Worm (Caenorhabditis elegans): ENCODE data around the gene C06A8.6.

C06A8.6 gene

ce11 chrII:7776232-7776631, 3.9 kb downstream of the C06A8.6 start:
- TF ChIP-seq egl-27 (tag; optimal IDR thresholded peaks at IDR 0.05) (no peak), nhr-23 (tag; optimal IDR thresholded peaks at IDR 0.05) (peak; percentile 12), nhr-43 (tag; optimal IDR thresholded peaks at IDR 0.05; ENCODE audit: poor library complexity, severe bottlenecking) (peak; percentile 63)

ce11 chrII:7776715-7777114, 4.4 kb downstream of the C06A8.6 start:
- peak; percentile 45 for TF ChIP-seq nhr-43 (tag; optimal IDR thresholded peaks at IDR 0.05; ENCODE audit: poor library complexity, severe bottlenecking)
- TF ChIP-seq unc-39 (tag; optimal IDR thresholded peaks at IDR 0.05): no peak
- TF ChIP-seq elt-3 (tag; optimal IDR thresholded peaks at IDR 0.05): peak in 2 of 3 experiments; percentile 89 to 90
- TF ChIP-seq egl-27 (tag; optimal IDR thresholded peaks at IDR 0.05): no peak
- TF ChIP-seq mdl-1 (tag; optimal IDR thresholded peaks at IDR 0.05): no peak
- no peak for TF ChIP-seq fos-1 (tag; optimal IDR thresholded peaks at IDR 0.05)
- TF ChIP-seq elt-1 (tag; optimal IDR thresholded peaks at IDR 0.05): peak; percentile 41
- TF ChIP-seq nhr-23 (tag; optimal IDR thresholded peaks at IDR 0.05): peak; percentile 53
- peak; percentile 22 for TF ChIP-seq jun-1 (tag; optimal IDR thresholded peaks at IDR 0.05)
- TF ChIP-seq nhr-25 (tag; optimal IDR thresholded peaks at IDR 0.05): peak; percentile 25
- no peak for TF ChIP-seq aly-2 (tag; optimal IDR thresholded peaks at IDR 0.05)
- peak; percentile 89 for TF ChIP-seq pqm-1 (tag; optimal IDR thresholded peaks at IDR 0.05)
- TF ChIP-seq elt-2 (tag; optimal IDR thresholded peaks at IDR 0.05): peak; percentile 89

ce11 chrII:7777320-7777978, 5.2 kb downstream of the C06A8.6 start, which contains the start of gene mthf-1:
mthf-1 (minus strand) TSS chrII:7777823.
- TF ChIP-seq sea-2 (GFP tag; optimal IDR thresholded peaks at IDR 0.05) (no peak), egl-27 (tag; optimal IDR thresholded peaks at IDR 0.05) (peak; percentile 5), mml-1 (tag; optimal IDR thresholded peaks at IDR 0.05) (no peak), elt-2 (tag; optimal IDR thresholded peaks at IDR 0.05) (peak; percentile 94), nhr-43 (tag; optimal IDR thresholded peaks at IDR 0.05; ENCODE audit: poor library complexity, severe bottlenecking) (peak; percentile 40), nhr-23 (tag; optimal IDR thresholded peaks at IDR 0.05) (peak; percentile 58), pqm-1 (tag; optimal IDR thresholded peaks at IDR 0.05) (peak; percentile 70), elt-3 (tag; optimal IDR thresholded peaks at IDR 0.05) (peak in 2 of 3 experiments; percentile 36 to 87), snpc-4 (tag; optimal IDR thresholded peaks at IDR 0.05) (no peak), ama-1 (optimal IDR thresholded peaks at IDR 0.05) (peak; percentile 45), pha-4 (tag; optimal IDR thresholded peaks at IDR 0.05) (peak; percentile 49)

ce11 chrII:7778273-7778672, 6.0 kb downstream of the C06A8.6 start:
- no peak for TF ChIP-seq egl-5 (tag; optimal IDR thresholded peaks at IDR 0.05)
- TF ChIP-seq aly-2 (tag; optimal IDR thresholded peaks at IDR 0.05): no peak
- TF ChIP-seq mdl-1 (tag; optimal IDR thresholded peaks at IDR 0.05): no peak
- TF ChIP-seq elt-2 (tag; optimal IDR thresholded peaks at IDR 0.05): no peak
- no peak for TF ChIP-seq sea-2 (GFP tag; optimal IDR thresholded peaks at IDR 0.05)
- no peak for TF ChIP-seq zag-1 (tag; optimal IDR thresholded peaks at IDR 0.05)
- no peak for TF ChIP-seq ztf-11 (tag; optimal IDR thresholded peaks at IDR 0.05)
- no peak for TF ChIP-seq ceh-28 (tag; optimal IDR thresholded peaks at IDR 0.05)

- TF ChIP-seq lsy-12 (tag; optimal IDR thresholded peaks at IDR 0.05) (no peak), nfya-1 (tag; optimal IDR thresholded peaks at IDR 0.05; ENCODE audit: insufficient read depth) (peak; percentile 48), ztf-4 (tag; optimal IDR thresholded peaks at IDR 0.05) (no peak), egl-27 (tag; optimal IDR thresholded peaks at IDR 0.05) (no peak), lin-15B (tag; optimal IDR thresholded peaks at IDR 0.05) (peak; percentile 57), ceh-9 (tag; optimal IDR thresholded peaks at IDR 0.05) (no peak), eor-1 (tag; optimal IDR thresholded peaks at IDR 0.05) (no peak), nhr-28 (tag; optimal IDR thresholded peaks at IDR 0.05) (no peak), unc-39 (tag; optimal IDR thresholded peaks at IDR 0.05) (no peak), hmg-11 (tag; optimal IDR thresholded peaks at IDR 0.05) (peak; percentile 14), pha-4 (tag; optimal IDR thresholded peaks at IDR 0.05) (peak; percentile 51), nhr-237 (tag; optimal IDR thresholded peaks at IDR 0.05) (no peak), nhr-23 (tag; optimal IDR thresholded peaks at IDR 0.05) (no peak), ama-1 (optimal IDR thresholded peaks at IDR 0.05) (no peak), ceh-82 (tag; optimal IDR thresholded peaks at IDR 0.05) (no peak), nhr-11 (tag; optimal IDR thresholded peaks at IDR 0.05) (no peak), zag-1 (tag; optimal IDR thresholded peaks at IDR 0.05) (no peak), nhr-25 (tag; optimal IDR thresholded peaks at IDR 0.05) (no peak)
These were observed 8.9 kb downstream of the C06A8.6 start, which contains the start of the genes snpc-1.1 and spdl-1 for ce11 chrII:7781102-7781616. snpc-1.1 (minus strand) TSS chrII:7781301. spdl-1 (plus strand) TSS chrII:7781566.

Measured in whole organism, L3 larva.